Fruit fly (Drosophila melanogaster) S2 (cell line): Measurements from ENCODE around the gene CG10959.
A peak's percentile ranks its signal among the peaks of the same experiment; 100 is the strongest.

Experiments used
- CG8478 ChIP-seq: fragments of >200 bp; optimal IDR thresholded peaks from 2 replicates; lab custom pipeline; 2018
- CTCF ChIP-seq, 2 experiments: fragments of >200 bp; optimal IDR thresholded peaks; 2 replicates each; lab custom pipeline; 2018

Gene CG10959

dm6 chrX:8179858-8180257 lies 31.3 kb downstream of the CG10959 start:
- no peak for TF ChIP-seq CG8478 (lab: Kevin White, UChicago)
- TF ChIP-seq CTCF (optimal IDR thresholded peaks at IDR 0.05; lab: Kevin White, UChicago), result no peak

DNA sequence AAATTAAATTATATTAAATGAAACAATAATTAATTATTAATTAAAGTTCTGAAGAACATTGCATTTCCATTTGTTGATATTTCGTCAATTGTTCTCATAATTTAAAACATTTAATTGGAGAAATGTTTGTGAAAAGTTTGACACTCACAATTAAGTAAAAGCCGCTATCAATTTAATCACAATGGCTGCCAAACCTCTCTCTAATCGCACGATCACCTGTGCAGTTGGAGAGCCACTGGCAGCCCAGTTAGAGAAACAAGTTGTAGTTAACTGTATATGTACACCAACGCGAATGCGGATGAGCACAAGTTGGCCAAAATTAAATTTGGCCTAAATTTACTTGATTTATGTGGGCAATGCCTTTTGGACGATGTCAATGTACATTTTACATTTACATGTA lies 43.6 kb downstream of the CG10959 start:
- TF ChIP-seq CTCF (optimal IDR thresholded peaks at IDR 0.05; lab: Kevin White, UChicago) (peak in 1 of 2 experiments; percentile 12), CG8478 (lab: Kevin White, UChicago) (no peak)

- no peak for TF ChIP-seq CTCF (optimal IDR thresholded peaks at IDR 0.05; lab: Kevin White, UChicago)
- TF ChIP-seq CG8478 (lab: Kevin White, UChicago), result no peak
Measured at dm6 chrX:8193017-8193556, 44.5 kb downstream of the CG10959 start.

DNA sequence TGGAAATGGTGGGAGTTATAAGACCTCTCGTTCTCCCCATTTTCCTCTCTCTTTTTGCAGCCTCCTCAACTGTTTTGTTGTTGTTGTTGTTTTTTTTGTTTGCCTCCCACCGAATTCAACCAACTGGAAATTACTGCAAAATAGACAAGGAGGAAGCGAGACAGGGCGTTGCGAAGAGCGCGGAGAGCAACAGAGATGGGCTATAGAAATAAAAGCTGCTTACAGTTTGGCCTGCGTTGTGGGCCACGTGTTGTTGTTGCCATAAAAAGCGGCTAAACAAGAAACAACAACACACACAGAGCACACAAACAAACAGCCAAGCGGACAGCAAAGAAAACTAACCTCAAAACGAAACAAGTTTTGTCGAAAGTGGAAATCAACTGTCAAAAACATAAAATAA lies 46.0 kb downstream of the CG10959 start:
- no peak for TF ChIP-seq CTCF (optimal IDR thresholded peaks at IDR 0.05; lab: Kevin White, UChicago)
- TF ChIP-seq CG8478 (lab: Kevin White, UChicago), result no peak

dm6 chrX:8195449-8196156 lies 47.0 kb downstream of the CG10959 start:
- TF ChIP-seq CG8478 (lab: Kevin White, UChicago) (no peak), CTCF (optimal IDR thresholded peaks at IDR 0.05; lab: Kevin White, UChicago) (no peak)

DNA sequence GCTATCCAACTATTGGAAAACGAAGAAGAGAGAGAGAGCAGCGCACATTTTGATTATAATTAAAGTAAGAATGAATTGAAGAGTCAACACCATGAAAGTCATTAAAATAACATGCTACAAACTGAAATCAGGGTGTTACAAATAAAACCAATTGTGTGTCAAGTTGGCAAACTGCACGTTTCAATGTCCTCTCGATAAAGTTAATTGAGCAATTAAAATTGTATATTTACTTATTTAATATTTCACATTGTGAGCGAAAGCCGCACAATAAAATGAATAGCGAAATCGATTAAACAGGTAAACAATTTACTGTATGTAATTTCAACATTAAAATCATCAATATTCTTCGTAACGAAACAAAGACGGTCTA lies 47.6 kb downstream of the CG10959 start:
- TF ChIP-seq CTCF (optimal IDR thresholded peaks at IDR 0.05; lab: Kevin White, UChicago) (no peak), CG8478 (lab: Kevin White, UChicago) (no peak)

dm6 chrX:8196598-8197228 lies 48.1 kb downstream of the CG10959 start:
- TF ChIP-seq CTCF (optimal IDR thresholded peaks at IDR 0.05; lab: Kevin White, UChicago) (no peak), CG8478 (lab: Kevin White, UChicago) (no peak)

- no peak for TF ChIP-seq CG8478 (lab: Kevin White, UChicago)
- TF ChIP-seq CTCF (optimal IDR thresholded peaks at IDR 0.05; lab: Kevin White, UChicago), result no peak
Measured at dm6 chrX:8198935-8199580, 50.5 kb downstream of the CG10959 start.
